Fruit fly (Drosophila melanogaster): ENCODE measurements around the gene dpr20.
"Not testable (repeated sequence)": the region's sequence is repeated elsewhere in the genome, so short reads cannot be mapped to it uniquely, and the experiment has no call there.

Gene dpr20

dm6 chr3L:884239-884638 lies 27.2 kb upstream of the dpr20 start:
- TF ChIP-seq noc (tag; optimal IDR thresholded peaks at IDR 0.05), result no peak

dm6 chr3L:883786-884185 lies 26.7 kb upstream of the dpr20 start:
- no peak for TF ChIP-seq noc (tag; optimal IDR thresholded peaks at IDR 0.05)

DNA sequence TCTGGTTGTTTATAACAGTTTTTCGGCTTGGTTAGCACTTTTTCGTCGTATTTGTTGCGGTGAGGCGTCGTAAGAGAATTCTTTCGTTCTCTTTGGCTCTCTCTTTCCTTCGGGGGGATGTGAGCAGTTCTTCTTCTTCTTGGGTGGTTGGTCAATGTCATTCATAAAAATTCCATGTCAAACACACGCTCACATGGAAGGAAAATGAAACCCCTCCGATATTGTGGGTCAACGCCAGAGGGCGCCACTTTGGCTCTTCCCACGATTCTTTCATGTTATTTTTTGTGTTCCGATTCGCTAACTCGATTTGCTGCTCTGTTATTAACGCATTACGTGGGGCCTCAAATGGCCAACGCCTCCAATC lies 25.8 kb upstream of the dpr20 start:
- no peak for TF ChIP-seq noc (tag; optimal IDR thresholded peaks at IDR 0.05)

dm6 chr3L:882236-882891 lies 25.3 kb upstream of the dpr20 start:
- no peak for TF ChIP-seq noc (tag; optimal IDR thresholded peaks at IDR 0.05)

DNA sequence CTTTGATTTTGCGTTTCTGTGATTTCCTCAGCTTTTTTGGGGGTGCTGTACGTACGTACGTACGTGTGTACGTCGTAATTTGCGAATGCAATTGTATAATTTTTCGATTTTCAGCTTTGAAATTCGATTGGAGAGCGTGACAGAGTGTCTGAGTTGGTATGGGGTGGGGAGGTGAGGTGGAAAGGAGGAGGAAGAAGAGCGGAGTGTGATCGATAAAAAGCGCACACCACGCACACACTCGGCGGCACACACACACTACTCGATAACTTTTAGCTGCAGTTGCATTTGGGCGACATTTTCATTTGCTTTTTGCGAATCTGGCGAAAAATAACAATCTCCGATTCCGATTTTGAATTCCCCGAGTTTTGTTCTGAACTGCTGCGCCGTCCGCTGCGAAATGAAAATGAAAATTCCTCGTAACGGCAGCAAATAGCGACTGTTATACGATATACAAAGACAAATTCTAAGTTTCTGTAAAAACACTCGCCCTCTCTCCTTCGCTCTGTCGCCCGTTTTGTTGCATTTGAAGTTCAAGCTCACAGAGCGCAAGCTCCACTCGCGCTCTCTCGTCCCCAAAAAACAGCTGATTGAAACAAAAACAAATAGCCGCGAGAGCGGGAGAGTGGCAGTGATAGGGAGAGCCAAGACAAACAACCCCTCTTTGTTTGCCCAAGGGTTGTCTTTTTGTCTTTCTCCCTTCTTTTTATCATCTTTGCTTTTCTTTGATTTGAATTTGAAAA lies 24.6 kb upstream of the dpr20 start, which contains the start of gene CG13907:
CG13907 (minus strand) TSS at position 518 of the 740 bp plus-strand sequence.
- TF ChIP-seq noc (tag; optimal IDR thresholded peaks at IDR 0.05), result no peak

DNA sequence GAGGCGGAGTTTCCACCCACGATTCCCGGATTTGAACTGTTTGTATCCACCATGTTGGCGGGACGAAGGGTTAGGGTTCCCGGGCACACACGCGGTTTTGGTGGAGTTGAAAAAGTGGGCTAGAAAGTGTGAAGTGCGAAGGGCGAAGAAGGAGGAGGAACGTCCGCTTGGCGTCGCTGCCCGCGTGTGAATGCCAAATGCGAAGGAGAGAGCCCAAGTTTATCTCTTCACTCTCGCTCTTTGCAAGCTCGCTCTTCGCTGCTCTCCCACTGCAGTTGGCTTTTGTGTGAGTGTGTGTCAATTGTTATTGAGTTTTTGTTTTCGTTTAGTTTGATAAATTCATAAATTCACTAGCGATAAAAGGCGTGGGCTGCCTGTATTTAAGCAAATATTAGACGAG lies 23.8 kb upstream of the dpr20 start:
- no peak for TF ChIP-seq noc (tag; optimal IDR thresholded peaks at IDR 0.05)

DNA sequence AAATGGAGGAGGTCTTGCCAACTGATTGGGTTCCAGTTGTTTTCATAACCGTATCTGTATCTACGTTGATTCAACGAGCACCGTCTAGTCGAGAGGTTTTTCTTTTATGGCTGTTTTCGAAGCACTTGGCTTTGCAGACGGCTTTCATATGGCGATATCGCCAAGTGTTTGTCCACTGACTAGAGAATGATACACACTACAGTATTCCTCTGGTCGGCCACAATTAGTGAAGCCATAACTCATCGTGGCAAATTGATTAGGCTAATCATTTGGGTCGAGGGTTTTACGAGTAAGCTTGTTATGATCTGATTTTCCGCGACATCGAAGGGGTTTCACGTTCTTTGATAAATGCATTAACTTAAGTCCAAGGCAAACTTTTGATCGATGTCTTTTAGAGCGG lies 19.6 kb upstream of the dpr20 start:
- TF ChIP-seq noc (tag; optimal IDR thresholded peaks at IDR 0.05), result peak; percentile 28

DNA sequence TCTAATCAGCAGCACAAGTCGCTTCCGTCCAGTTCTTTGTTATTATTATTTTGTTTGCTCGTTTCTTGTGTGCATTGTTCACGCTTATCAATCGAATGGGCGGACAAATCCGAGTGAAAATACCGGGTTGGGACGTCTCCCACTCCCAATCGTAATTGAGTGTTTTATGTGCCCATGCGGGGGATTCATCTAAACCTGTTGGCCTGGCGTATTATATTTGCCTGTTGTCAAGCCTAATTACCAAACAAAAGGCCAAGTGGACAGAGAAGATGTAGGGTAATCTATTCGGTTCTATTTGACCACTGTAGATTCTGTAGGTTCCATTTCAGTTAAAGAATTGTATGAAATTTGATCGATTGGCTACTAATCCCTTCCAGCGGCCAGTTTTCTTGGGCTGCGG lies 19.0 kb upstream of the dpr20 start:
- no peak for TF ChIP-seq noc (tag; optimal IDR thresholded peaks at IDR 0.05)

- peak; percentile 17 for TF ChIP-seq noc (tag; optimal IDR thresholded peaks at IDR 0.05)
Observed at dm6 chr3L:875416-876011, 18.5 kb upstream of the dpr20 start.

DNA sequence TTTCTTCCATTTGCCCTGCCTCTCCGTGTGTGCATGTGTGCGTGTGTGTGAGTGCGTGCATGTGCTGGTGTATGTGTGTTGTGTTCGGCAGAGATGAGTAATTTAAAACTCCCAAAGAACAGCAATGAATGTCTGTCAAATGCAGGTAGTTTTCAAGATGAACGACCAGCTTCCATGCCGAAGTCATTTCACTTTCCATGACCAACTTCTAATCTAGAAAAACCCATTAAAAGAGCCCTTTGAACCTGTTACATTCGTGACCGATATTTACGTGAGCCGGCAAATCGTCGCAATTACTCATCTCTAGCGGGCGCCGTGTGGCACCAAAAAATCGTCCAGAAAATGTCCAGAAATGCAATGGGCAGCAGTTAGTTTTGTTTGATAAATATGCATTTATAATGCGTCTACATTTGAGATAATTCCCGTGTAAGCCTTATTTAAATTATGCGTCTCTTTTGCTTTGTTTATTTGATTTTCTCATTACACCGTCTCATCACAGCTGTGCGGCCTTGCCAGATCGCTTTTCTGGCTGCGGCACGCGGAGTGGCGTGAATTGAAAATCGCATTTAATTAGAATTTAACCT lies 15.4 kb upstream of the dpr20 start:
- TF ChIP-seq noc (tag; optimal IDR thresholded peaks at IDR 0.05), result no peak

- TF ChIP-seq noc (tag; optimal IDR thresholded peaks at IDR 0.05), result no peak
Observed at dm6 chr3L:871713-872112, 14.7 kb upstream of the dpr20 start, which contains the start of gene Usp10. Usp10 (plus strand) TSS chr3L:871899.

DNA sequence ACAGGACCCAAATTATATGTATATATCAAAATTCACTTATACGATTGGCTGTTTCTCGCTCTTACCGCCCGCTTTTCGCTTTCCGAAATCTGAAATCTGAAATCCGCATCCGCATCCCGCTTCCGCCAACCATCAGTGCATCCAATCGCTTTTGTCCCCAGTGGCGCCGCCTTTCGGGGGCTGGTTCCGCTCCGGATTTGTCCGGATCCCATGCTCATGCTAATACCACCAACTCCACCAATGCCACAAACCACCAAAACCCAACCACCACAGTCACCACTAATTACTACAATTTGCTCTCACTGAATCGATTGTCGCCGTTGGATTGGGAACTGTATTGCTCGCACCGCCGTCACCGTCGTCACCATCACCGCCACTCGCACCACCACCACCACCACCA lies 11.8 kb upstream of the dpr20 start:
- TF ChIP-seq noc (tag; optimal IDR thresholded peaks at IDR 0.05), result no peak

DNA sequence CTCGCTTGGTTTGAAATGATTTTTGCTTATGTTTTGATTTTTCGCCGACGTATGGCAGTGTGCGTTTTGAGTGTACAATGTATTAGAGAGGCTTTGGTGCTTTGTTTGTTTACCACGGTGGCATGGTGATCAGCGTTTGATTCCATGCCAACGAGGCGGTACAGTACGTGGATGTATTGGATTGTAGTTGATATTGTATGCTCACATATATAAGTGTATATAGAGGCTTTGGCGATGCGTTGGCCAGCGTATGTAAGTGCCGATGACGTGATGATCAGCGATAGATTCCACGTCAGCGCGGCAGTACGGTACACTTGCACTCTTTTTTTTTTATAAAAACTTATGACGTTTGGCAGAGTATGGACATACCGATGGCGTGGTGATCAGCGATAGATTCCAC lies 8.0 kb upstream of the dpr20 start, which contains the start of gene CG12502:
CG12502 (plus strand) TSS at position 301 of the 400 bp plus-strand sequence.
- not testable (repeated sequence) for TF ChIP-seq noc (tag; optimal IDR thresholded peaks at IDR 0.05)

dm6 chr3L:852267-852666 lies 4.8 kb downstream of the dpr20 start:
- TF ChIP-seq noc (tag; optimal IDR thresholded peaks at IDR 0.05), result peak; percentile 66

- peak; percentile 41 for TF ChIP-seq noc (tag; optimal IDR thresholded peaks at IDR 0.05)
Observed at dm6 chr3L:851061-851460, 6.0 kb downstream of the dpr20 start, which contains the start of gene Dci. Dci (plus strand) TSS chr3L:851346.

DNA sequence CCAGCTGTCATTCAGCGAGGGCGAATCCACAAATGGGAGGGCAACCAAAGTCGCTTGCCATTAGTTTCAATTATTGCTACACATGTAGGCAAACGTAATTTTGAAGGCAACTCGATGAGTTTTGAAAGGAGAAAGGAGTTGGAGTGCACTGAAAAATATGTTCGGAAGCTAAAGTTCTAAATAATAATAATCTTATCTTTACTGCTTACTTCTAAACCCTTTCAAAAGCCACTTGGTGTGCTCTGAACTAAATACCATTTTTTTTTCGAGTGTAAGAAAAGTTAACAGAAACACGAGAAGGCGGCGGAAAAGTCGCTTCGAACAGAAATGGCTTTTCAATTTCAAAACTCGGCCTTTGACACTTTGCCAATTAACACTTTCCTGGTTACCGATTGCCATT lies 13.4 kb downstream of the dpr20 start, which contains the start of gene Cep290:
Cep290 (plus strand) TSS at position 301 of the 400 bp plus-strand sequence.
- TF ChIP-seq noc (tag; optimal IDR thresholded peaks at IDR 0.05), result no peak

Data from whole organism, larva.